Worm (Caenorhabditis elegans) whole organism, early embryonic: ENCODE data around the gene bris-1.

ENCODE experiments used
- scrt-1 ChIP-seq: fragments of 200-800 bp; sonication (Bioruptor generic); IDR thresholded peaks from 2 replicates; pipeline ENCODE4 v1.3.6; 2022; ENCODE audit warnings: missing genetic modification characterization, missing compliant biosample characterization
- tbx-11 ChIP-seq: fragments of 200-800 bp; sonication (Bioruptor generic); IDR thresholded peaks from 2 replicates; pipeline ENCODE4 v1.3.6; 2022; ENCODE audit warnings: missing genetic modification characterization, missing compliant biosample characterization
- tra-4 ChIP-seq: sonication (generic microtip); optimal IDR thresholded peaks from 2 replicates; lab custom pipeline; 2017; ENCODE audit warnings: missing genetic modification characterization, missing compliant biosample characterization

ce11 chrIV:3797442-3797841 lies 21.7 kb downstream of the bris-1 start:
- TF ChIP-seq scrt-1 (GFP tag; lab: Robert Waterston, UW) (no peak), tbx-11 (GFP tag; lab: Robert Waterston, UW) (no peak), tra-4 (no peak)
